Fruit fly (Drosophila melanogaster) whole organism: ENCODE measurements around the gene CG43084.

Experiments used
- CG8478 ChIP-seq: fragments of >200 bp; optimal IDR thresholded peaks from 2 replicates; lab custom pipeline; 2018; ENCODE audit warnings: inconsistent platforms
- Dll ChIP-seq: fragments of >200 bp; optimal IDR thresholded peaks from 2 replicates; lab custom pipeline; 2017
- EcR ChIP-seq, 2 experiments: fragments of >200 bp; optimal IDR thresholded peaks; 2 replicates each; lab custom pipeline; 2017; ENCODE audit warnings: missing biosample characterization in 2 of 2, missing genetic modification characterization in 2 of 2, missing genetic modification reagents in 2 of 2
- pan ChIP-seq: fragments of >200 bp; optimal IDR thresholded peaks from 2 replicates; lab custom pipeline; 2017
- psq ChIP-seq: fragments of >200 bp; optimal IDR thresholded peaks from 2 replicates; lab custom pipeline; 2017
- usp ChIP-seq: fragments of >200 bp; optimal IDR thresholded peaks from 2 replicates; lab custom pipeline; 2017; ENCODE audit warnings: missing biosample characterization, missing genetic modification characterization, mixed read lengths

Gene CG43084

DNA sequence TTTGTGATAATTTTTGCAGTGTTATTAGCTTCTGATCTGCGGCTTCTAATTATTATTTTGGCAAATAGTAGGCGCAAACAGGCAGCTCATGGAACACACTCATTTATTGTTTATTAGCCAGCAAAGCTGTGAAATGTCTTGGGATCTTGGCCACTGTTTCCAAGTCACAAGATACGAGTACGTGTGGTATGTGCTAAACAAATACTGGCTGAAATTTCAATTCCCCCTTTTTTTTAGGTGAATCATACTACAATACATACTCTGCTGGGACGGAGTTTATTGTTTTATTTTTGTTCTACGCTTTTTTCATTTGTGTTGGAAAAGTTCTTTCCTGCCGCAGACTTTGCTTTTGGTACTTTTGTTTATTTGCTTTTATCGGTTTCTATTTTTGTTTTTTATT, 19.6 kb upstream of the CG43084 start:
- TF ChIP-seq CG8478 (lab: Kevin White, UChicago) (no peak), psq (no peak), EcR (GFP tag; optimal IDR thresholded peaks at IDR 0.05; lab: Kevin White, UChicago) (no peak), usp (GFP tag; lab: Kevin White, UChicago) (no peak), Dll (lab: Kevin White, UChicago) (no peak), pan (lab: Kevin White, UChicago) (no peak)

DNA sequence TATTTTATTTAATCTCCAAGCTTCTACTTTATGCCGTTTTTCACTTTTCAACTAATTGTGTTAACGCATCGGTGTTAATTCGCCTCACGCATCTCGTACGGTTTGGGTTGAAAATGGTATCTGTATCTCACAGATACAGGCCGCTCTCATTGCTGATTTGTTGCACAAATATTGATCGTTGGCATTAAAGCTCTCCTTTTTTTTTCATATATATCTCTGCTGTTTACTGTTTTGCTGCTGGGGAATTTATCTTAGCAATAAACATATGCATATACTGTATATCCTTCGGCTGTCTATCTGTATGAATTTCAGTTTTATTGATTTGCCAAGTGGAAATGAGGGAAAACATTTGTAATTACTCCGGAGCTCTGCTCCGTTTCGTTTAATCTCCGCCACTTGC, 18.0 kb upstream of the CG43084 start:
- no peak for TF ChIP-seq Dll (lab: Kevin White, UChicago)
- TF ChIP-seq psq: no peak
- TF ChIP-seq CG8478 (lab: Kevin White, UChicago): no peak
- TF ChIP-seq pan (lab: Kevin White, UChicago): no peak
- no peak for TF ChIP-seq EcR (GFP tag; optimal IDR thresholded peaks at IDR 0.05; lab: Kevin White, UChicago)
- no peak for TF ChIP-seq usp (GFP tag; lab: Kevin White, UChicago)

DNA sequence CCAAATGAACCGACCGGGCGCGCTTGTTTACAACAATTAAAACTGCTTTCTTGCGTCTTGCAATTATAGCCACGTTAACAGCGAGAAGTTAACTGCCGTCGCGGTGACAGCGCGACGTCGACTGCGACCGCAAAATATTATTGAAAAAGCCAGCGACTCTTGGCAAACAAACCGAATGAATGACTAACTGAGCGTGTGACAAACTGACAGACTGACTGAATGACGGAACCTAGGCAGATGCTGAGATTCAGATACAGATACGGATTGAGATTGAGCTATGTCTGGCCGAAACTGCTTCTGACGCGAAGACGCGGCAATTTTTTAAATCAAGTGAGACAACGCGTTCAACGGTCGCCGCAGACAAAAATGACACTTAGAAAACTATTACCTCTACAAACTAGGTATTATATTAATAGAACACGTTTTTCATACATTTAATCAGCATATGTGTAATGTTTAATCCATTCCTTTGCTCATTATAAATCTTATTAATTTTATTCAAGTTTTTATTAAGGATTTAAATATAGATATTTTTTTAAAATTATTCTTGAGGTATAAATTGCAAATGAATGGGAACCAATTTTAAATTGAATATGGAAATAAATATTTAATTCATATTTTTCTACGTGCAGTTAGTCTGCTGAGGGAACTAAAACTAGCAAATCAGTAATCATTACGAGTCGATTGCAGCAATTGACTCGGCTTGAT, 16.1 kb upstream of the CG43084 start:
- TF ChIP-seq CG8478 (lab: Kevin White, UChicago): no peak
- TF ChIP-seq pan (lab: Kevin White, UChicago): no peak
- TF ChIP-seq EcR (GFP tag; optimal IDR thresholded peaks at IDR 0.05; lab: Kevin White, UChicago): no peak
- TF ChIP-seq psq: no peak
- TF ChIP-seq Dll (lab: Kevin White, UChicago): no peak
- TF ChIP-seq usp (GFP tag; lab: Kevin White, UChicago): no peak

DNA sequence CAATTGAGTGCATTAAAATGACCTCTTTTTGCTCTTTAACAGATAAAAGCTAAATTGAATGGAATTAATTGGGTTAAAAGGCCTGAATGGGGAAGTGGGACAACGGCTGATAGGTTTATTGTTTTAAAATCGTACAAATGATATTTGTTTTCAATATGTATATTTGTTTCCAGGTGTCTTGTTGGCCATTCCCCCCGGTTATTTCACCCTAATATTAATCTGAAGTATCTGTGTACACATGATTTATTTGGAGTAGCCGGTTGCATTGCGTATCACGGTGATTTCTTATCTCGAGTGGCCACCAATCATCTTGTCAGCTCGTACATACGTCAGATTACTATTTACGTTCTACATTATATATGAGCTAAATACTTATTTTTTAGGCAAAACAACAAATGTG, 14.3 kb upstream of the CG43084 start:
- TF ChIP-seq usp (GFP tag; lab: Kevin White, UChicago) (no peak), Dll (lab: Kevin White, UChicago) (no peak), CG8478 (lab: Kevin White, UChicago) (no peak), EcR (GFP tag; optimal IDR thresholded peaks at IDR 0.05; lab: Kevin White, UChicago) (no peak), psq (no peak), pan (lab: Kevin White, UChicago) (no peak)

DNA sequence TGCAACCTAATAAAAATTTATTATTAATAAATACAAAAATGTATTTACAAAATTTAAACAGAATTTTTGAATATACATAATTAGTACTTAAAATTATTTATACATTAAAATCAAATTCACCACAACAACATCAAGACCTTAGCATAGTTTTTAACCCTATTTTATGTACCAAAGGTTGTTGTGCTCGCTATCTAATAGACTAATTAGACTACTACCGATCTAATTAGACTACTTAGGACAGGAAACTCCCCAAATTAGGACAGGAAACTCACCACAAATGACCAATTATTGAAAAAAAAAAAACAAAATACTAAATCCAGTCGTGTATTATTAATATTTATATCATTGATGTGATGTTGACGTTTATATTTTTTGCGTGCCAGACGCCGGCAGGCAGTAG, 13.7 kb upstream of the CG43084 start:
- TF ChIP-seq usp (GFP tag; lab: Kevin White, UChicago) (no peak), CG8478 (lab: Kevin White, UChicago) (no peak), psq (no peak), EcR (GFP tag; optimal IDR thresholded peaks at IDR 0.05; lab: Kevin White, UChicago) (no peak), Dll (lab: Kevin White, UChicago) (no peak), pan (lab: Kevin White, UChicago) (no peak)

DNA sequence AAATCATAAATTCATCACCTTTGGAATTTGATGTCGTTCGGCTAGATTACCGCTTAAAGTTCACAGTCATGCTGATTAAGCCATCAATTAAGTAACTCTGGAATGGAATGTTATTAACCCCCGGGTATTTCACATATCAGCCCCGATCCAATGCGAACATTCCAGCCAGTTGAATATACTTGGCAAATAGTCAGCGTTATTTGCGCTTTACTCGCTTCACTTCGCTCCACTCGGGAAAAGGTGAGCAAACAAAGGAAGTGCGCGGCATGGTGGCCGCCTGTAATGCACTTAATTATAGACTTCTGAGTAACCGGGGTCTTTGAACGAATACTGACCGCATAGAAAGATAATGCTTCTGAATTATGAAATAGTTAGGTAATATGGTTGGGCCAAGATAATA, 13.0 kb upstream of the CG43084 start:
- TF ChIP-seq pan (lab: Kevin White, UChicago) (no peak), Dll (lab: Kevin White, UChicago) (no peak), psq (no peak), EcR (GFP tag; optimal IDR thresholded peaks at IDR 0.05; lab: Kevin White, UChicago) (no peak), usp (GFP tag; lab: Kevin White, UChicago) (no peak), CG8478 (lab: Kevin White, UChicago) (no peak)

DNA sequence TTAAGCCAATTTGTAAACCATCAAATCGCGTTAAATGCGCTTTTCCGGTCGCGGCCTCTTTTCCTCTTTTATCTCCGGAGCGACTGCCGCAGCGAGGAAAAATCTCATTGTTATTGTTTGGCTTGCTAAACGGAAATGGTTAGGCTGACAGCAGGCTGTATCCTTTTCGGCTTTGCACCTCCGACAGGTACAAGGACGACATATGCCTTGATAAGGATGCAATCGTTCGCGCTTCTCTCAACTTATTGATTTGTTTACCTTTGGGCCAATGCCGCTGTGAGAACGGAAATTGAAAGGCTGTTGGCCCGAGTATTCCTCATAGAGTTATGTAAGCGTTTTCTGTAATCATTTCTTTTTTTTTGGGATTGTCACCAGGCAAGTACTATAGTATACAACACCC, 12.1 kb upstream of the CG43084 start:
- no peak for TF ChIP-seq EcR (GFP tag; optimal IDR thresholded peaks at IDR 0.05; lab: Kevin White, UChicago)

DNA sequence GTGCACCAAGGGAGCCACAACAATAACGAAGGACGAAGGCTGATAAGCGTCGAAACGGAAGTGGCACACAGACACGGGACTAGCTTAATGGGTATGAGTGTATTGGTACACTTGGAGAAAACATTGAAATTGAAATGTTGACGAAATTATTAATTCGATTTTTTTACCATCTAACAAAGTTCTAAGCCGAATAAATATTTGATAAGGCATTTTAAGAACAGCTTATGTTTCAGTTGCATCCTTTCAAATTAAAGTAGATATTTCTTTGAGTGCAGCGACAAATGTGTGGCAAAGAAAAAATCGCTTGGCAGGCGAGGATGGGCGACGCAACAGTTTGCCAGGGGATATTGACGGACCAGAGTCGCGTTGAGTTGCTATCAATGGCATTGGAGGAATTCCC, 10.7 kb upstream of the CG43084 start:
- TF ChIP-seq psq (no peak), EcR (GFP tag; optimal IDR thresholded peaks at IDR 0.05; lab: Kevin White, UChicago) (no peak), Dll (lab: Kevin White, UChicago) (no peak)

DNA sequence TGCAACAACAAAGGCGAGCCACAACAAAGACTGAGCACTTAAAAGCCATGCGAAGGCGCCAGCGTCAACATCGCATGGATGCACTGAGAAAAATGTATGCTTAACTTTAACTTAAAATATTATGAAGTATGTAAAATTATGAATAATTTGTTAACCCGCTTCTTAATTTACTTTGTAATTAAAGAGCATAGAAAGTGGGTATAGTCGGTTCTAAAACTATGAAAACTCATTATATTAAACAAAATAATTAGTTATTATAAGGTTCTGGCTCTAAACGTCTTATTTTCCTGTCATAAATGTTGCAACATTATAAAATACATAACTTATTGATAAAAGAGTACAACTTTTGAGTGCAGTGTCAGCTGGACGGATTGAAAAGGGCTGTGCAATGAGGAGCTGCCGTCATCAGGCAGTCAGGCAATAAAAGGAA, 9.0 kb upstream of the CG43084 start:
- TF ChIP-seq Dll (lab: Kevin White, UChicago): no peak
- TF ChIP-seq pan (lab: Kevin White, UChicago): no peak
- no peak for TF ChIP-seq psq
- TF ChIP-seq CG8478 (lab: Kevin White, UChicago): no peak
- no peak for TF ChIP-seq EcR (GFP tag; optimal IDR thresholded peaks at IDR 0.05; lab: Kevin White, UChicago)
- TF ChIP-seq usp (GFP tag; lab: Kevin White, UChicago): no peak

DNA sequence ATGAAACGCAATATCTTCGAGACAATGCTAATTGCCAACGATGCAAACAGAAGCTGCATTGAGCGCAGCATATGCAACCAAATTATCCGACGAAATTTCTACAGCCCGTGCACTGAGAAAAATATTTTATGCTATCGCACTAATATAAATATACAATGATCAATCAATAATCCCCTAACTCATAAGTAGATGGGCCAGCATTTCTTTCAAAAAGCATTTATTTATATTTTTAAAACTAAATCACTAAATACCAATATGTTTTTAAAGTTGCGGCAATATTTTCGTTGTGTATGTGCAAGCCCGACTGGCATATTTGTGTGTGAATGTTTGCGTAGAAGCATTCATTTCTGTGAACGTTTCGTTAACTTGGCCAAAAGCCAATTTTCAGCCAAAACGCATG, 4.5 kb upstream of the CG43084 start:
- TF ChIP-seq EcR (GFP tag; optimal IDR thresholded peaks at IDR 0.05; lab: Kevin White, UChicago): no peak
- no peak for TF ChIP-seq CG8478 (lab: Kevin White, UChicago)
- no peak for TF ChIP-seq Dll (lab: Kevin White, UChicago)
- no peak for TF ChIP-seq pan (lab: Kevin White, UChicago)
- no peak for TF ChIP-seq psq
- TF ChIP-seq usp (GFP tag; lab: Kevin White, UChicago): no peak

DNA sequence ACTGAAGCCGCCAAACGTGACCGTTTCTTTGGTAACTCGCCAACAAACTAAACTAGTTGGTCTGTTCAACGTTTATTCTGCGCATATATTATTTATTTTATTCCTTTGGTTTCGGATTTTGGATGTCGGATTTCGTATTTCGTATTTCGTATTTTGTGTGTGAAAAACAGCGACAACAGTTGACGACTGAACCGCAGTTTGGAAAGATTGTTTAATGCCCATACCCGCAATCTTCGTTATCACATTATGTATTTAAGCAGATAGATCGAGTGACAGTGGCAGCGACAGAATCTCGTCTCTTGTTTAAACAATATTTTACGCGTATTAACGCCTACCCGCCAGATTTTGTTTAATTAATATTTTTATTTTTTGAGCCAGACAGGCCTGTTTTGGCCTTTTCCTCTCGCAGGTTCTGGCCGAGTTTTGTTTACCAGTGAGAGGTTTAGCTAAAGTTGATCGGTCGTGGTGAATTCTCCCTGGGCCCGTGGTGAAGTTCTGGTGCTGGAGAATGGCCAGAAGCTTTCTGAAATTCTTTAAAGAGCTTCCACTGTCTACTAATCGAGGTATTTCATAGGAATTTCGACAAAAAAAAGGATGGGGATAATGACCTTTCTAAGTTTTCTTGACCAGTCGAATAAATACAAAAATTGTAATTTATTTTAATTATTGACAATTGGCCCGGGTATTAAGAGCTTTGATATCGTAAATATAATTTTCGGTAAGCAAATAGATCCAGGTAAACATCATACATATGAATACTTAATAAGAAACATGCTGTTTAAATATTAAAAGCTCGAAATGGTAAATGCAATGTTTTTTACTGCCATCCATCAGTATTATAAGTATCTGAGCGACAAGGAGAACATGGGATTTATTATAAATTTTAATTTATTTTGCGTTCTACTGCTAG, 2.7 kb upstream of the CG43084 start, which contains the start of the genes comm3 and CG43083:
Gene comm3, minus strand, starts transcription at position 51 of the 910 bp plus-strand sequence.
Gene CG43083, plus strand, starts transcription at position 860 of the 910 bp plus-strand sequence.
- TF ChIP-seq Dll (lab: Kevin White, UChicago): no peak
- TF ChIP-seq psq: no peak
- TF ChIP-seq EcR (GFP tag; optimal IDR thresholded peaks at IDR 0.05; lab: Kevin White, UChicago): no peak
- no peak for TF ChIP-seq usp (GFP tag; lab: Kevin White, UChicago)
- TF ChIP-seq pan (lab: Kevin White, UChicago): no peak
- TF ChIP-seq CG8478 (lab: Kevin White, UChicago): no peak
